Fruit fly (Drosophila melanogaster) whole organism, pupa: ENCODE data around the gene CG11920.

Experiments used
- CG10348 ChIP-seq: fragments of 200-800 bp; sonication (Bioruptor generic); IDR thresholded peaks from 2 replicates; pipeline ENCODE4 v1.3.6; 2022; ENCODE audit warnings: missing biosample characterization, missing genetic modification characterization
- CG12605 ChIP-seq: fragments of 200-800 bp; sonication (Bioruptor generic); IDR thresholded peaks from 2 replicates; pipeline ENCODE4 v1.3.6; 2022; ENCODE audit warnings: missing biosample characterization, missing genetic modification characterization
- CG13204 ChIP-seq: fragments of 200-800 bp; sonication (Bioruptor generic); optimal IDR thresholded peaks from 2 replicates; lab custom pipeline; 2018; ENCODE audit warnings: missing biosample characterization, mild to moderate bottlenecking, missing genetic modification characterization, moderate library complexity
- CG14655 ChIP-seq: fragments of 200-800 bp; sonication (Bioruptor generic); optimal IDR thresholded peaks from 3 replicates; lab custom pipeline; 2017; ENCODE audit warnings: mild to moderate bottlenecking, missing biosample characterization, missing genetic modification reagents, missing genetic modification characterization
- CG15710 ChIP-seq: fragments of 200-800 bp; sonication (Bioruptor generic); optimal IDR thresholded peaks from 2 replicates; lab custom pipeline; 2018; ENCODE audit warnings: missing biosample characterization, mild to moderate bottlenecking, missing genetic modification characterization, moderate library complexity
- CG17806 ChIP-seq: fragments of 200-800 bp; sonication (Bioruptor generic); optimal IDR thresholded peaks from 2 replicates; lab custom pipeline; 2018; ENCODE audit warnings: missing biosample characterization, mild to moderate bottlenecking, missing genetic modification characterization, moderate library complexity
- CG32121 ChIP-seq: fragments of 200-800 bp; sonication (Bioruptor generic); IDR thresholded peaks from 2 replicates; pipeline ENCODE4 v1.3.6; 2022; ENCODE audit warnings: missing biosample characterization, missing genetic modification characterization
- CG34367 ChIP-seq: fragments of 200-800 bp; sonication (Bioruptor generic); optimal IDR thresholded peaks from 2 replicates; lab custom pipeline; 2018; ENCODE audit warnings: missing biosample characterization, mild to moderate bottlenecking, missing genetic modification characterization
- CG4496 ChIP-seq: fragments of 200-800 bp; sonication (Bioruptor generic); IDR thresholded peaks from 3 replicates; pipeline ENCODE4 v1.3.6; 2022; ENCODE audit warnings: missing biosample characterization, missing genetic modification characterization
- CG8159 ChIP-seq: fragments of 200-800 bp; sonication (Bioruptor generic); optimal IDR thresholded peaks from 3 replicates; lab custom pipeline; 2018; ENCODE audit warnings: missing biosample characterization, mild to moderate bottlenecking, missing genetic modification characterization, moderate library complexity
- CG8301 ChIP-seq: fragments of 200-800 bp; sonication (Bioruptor generic); optimal IDR thresholded peaks from 2 replicates; lab custom pipeline; 2018; ENCODE audit warnings: missing biosample characterization, mild to moderate bottlenecking, missing genetic modification characterization
- CG9948 ChIP-seq: fragments of 200-800 bp; sonication (Bioruptor generic); optimal IDR thresholded peaks from 2 replicates; lab custom pipeline; 2018; ENCODE audit warnings: missing biosample characterization, mild to moderate bottlenecking, missing genetic modification characterization, moderate library complexity
- D1 ChIP-seq: fragments of 200-800 bp; sonication (Bioruptor generic); optimal IDR thresholded peaks from 2 replicates; lab custom pipeline; 2018; ENCODE audit warnings: missing biosample characterization, mild to moderate bottlenecking, missing genetic modification characterization, moderate library complexity
- EcR ChIP-seq: fragments of 200-800 bp; sonication (Bioruptor generic); optimal IDR thresholded peaks from 3 replicates; lab custom pipeline; 2019; ENCODE audit warnings: missing biosample characterization, missing genetic modification characterization, mild to moderate bottlenecking, moderate library complexity, missing genetic modification reagents
- Ets98B ChIP-seq: fragments of 200-800 bp; sonication (Bioruptor generic); IDR thresholded peaks from 2 replicates; pipeline ENCODE4 v1.3.6; 2022; ENCODE audit warnings: missing biosample characterization, missing genetic modification characterization
- Pif1A ChIP-seq: fragments of 200-800 bp; sonication (Bioruptor generic); optimal IDR thresholded peaks from 3 replicates; lab custom pipeline; 2016; ENCODE audit warnings: missing biosample characterization, missing genetic modification characterization
- Pif1B ChIP-seq: fragments of 200-800 bp; sonication (Bioruptor generic); optimal IDR thresholded peaks from 3 replicates; lab custom pipeline; 2016; ENCODE audit warnings: missing biosample characterization, missing genetic modification characterization
- Snoo ChIP-seq: fragments of 200-800 bp; sonication (Bioruptor generic); optimal IDR thresholded peaks from 3 replicates; lab custom pipeline; 2017; ENCODE audit warnings: missing biosample characterization, mild to moderate bottlenecking, missing genetic modification characterization, inconsistent platforms
- fd96Ca ChIP-seq: fragments of 200-800 bp; sonication (Bioruptor generic); IDR thresholded peaks from 3 replicates; pipeline ENCODE4 v1.3.6; 2022; ENCODE audit warnings: missing biosample characterization, missing genetic modification characterization
- gl ChIP-seq: fragments of 200-800 bp; sonication (Bioruptor generic); optimal IDR thresholded peaks from 2 replicates; lab custom pipeline; 2018; ENCODE audit warnings: missing biosample characterization, mild to moderate bottlenecking, missing genetic modification characterization
- rn ChIP-seq: fragments of 200-800 bp; sonication (Bioruptor generic); IDR thresholded peaks from 2 replicates; pipeline ENCODE4 v1.3.6; 2022; ENCODE audit warnings: missing biosample characterization, missing genetic modification characterization

CG11920 gene

DNA sequence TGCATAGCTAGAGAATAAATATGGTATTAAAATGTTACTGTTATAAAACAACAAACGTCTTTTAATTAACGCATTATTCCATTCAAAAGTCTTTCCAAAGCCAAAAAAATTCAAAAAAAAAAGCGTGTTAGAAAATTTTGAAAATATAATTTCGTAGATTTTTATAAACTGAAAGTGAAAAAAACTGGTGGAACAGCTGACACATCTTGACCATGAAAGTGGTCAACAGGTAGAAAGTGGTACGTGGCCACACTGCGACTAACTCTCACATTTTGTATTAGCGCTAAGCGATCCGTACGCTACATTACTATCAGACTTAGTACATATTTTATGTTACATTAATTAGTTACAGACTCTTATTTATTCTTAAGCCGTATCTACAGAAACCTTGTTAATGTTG lies 3.8 kb upstream of the CG11920 start, which contains the start of gene CG11836:
Gene CG11836 (plus strand): TSS at position 256 of the 400 bp plus-strand sequence.
- TF ChIP-seq CG9948 = no peak

DNA sequence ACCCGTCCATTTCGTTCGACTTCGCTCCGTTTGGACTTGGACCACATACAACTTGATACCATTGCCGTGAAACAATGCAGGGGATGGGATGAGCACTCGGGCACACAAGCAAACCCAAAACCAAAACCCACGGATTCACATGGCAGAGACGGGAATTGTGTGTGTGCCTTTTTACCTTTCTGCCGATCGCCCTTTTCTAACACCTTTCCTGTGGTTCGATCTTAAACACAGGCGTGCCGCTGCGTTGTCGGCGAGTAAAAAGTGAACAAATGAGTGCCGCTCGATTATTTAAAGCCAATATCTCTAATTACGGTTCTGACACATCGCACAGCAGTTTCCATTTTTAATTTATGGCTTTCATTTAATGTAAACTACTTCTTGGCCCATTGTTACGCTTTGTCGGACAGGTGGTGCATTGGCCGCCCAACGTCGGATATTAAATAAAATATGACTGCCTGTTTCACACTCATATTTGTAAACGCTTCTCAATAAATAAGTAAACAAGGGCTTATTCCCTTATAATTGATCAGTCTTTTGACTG lies 2.7 kb downstream of the CG11920 start:
- TF ChIP-seq CG9948 (no peak), fd96Ca (no peak), Pif1B (GFP tag; lab: Kevin White, UChicago) (no peak), CG8301 (tag; lab: Kevin White, UChicago) (no peak), CG12605 (GFP tag; lab: Robert Waterston, UW) (no peak), CG14655 (GFP tag; lab: Kevin White, UChicago) (no peak), CG8159 (tag; lab: Kevin White, UChicago) (no peak), gl (tag; lab: Kevin White, UChicago) (no peak), CG32121 (GFP tag; lab: Robert Waterston, UW) (no peak), Pif1A (GFP tag; lab: Kevin White, UChicago) (no peak), CG13204 (GFP tag; lab: Kevin White, UChicago) (no peak)

DNA sequence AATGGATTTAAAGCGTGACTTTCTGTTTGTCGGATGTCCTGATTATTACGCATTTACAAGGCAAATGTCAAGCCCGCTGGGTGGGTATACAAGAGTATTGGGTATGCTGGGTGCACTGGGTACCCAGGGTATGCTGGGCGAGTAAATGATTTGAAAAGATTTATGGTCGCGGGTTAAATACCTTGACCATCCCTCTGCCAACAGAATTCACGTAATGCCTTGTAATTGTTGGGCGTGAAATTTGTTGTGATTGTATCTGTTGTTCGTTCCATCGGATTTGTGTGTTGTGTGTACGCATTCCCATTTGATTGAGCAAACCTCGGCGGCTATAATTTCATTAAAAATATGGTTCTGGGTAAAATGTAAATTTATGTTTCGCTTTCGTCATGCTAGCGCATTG lies 4.0 kb downstream of the CG11920 start:
- no peak for TF ChIP-seq Snoo (tag; lab: Kevin White, UChicago)
- no peak for TF ChIP-seq gl (tag; lab: Kevin White, UChicago)
- TF ChIP-seq CG12605 (GFP tag; lab: Robert Waterston, UW) = no peak
- no peak for TF ChIP-seq CG10348 (GFP tag; lab: Robert Waterston, UW)
- TF ChIP-seq CG17806 (tag; lab: Kevin White, UChicago) = no peak
- TF ChIP-seq CG8159 (tag; lab: Kevin White, UChicago) = no peak
- no peak for TF ChIP-seq EcR (GFP tag; lab: Kevin White, UChicago)

DNA sequence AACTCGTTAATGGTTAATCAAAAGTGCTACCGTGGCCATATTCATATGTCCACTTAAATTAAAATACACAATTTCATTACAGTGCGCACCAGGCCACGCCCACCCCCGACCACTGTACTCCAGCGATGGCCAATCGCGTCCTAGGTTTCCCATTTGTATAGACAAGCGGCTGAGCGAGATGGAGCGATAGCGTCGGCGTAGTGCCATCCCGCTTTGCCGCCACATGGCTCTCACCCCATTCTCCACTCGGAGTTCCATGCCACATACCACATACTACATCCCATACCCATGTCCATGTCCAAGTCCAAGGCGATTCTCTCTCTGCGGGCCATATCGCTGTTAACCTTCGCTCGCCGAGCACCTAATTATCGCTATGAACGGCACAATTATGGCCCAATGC lies 5.8 kb downstream of the CG11920 start:
- TF ChIP-seq gl (tag; lab: Kevin White, UChicago) = no peak
- TF ChIP-seq CG9948 = no peak
- no peak for TF ChIP-seq D1 (tag; lab: Kevin White, UChicago)
- no peak for TF ChIP-seq Ets98B
- no peak for TF ChIP-seq CG34367
- TF ChIP-seq CG32121 (GFP tag; lab: Robert Waterston, UW) = peak; percentile 46; the same call in 1 of the 2 replicates
- TF ChIP-seq CG8301 (tag; lab: Kevin White, UChicago) = no peak

DNA sequence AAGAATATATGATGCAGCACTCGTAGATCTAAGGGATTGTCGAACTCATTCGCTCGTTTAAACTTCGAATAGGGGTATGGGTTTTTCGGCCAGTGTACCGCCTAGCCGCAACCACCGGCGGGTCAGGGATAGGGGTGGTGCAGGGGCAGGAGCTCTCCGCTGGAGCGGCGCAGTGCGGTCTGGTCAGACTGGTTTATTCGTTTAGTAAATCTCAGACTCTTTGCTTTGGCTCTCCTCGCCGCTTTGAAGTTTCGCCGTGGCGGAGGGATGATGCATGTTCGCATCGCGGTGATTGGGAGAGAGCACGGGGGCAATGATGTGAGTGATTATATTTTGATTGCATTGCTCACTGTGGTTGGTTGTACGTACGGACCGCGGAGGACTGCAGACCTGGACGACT lies 7.7 kb downstream of the CG11920 start, which contains the start of gene fd96Ca:
Gene fd96Ca (plus strand): TSS at position 337 of the 400 bp plus-strand sequence.
- TF ChIP-seq fd96Ca (no peak), CG13204 (GFP tag; lab: Kevin White, UChicago) (peak; percentile 87), CG4496 (GFP tag; lab: Robert Waterston, UW) (0 out of 3 replicates have a peak, but pooled peaks have one; percentile 42)

DNA sequence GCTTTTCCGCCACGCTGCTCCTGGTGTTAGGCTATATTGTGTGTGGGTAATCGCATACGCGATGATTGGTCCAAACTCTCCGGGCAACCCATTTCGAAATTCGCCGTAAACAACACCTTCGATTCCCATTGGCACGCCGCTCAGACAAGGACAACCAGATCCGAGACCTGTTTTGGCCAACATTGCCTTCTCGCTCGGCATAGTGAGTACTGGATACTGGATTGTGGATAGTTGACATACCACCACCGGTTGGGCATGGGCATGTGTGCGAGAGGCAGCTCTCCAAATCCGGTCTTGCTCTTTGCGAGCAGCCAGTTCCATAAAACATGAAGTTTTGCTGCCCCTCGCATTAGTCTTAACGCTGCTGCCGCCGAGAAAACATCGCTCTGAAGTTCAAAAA lies 20.0 kb downstream of the CG11920 start, which contains the start of gene fd96Cb:
Gene fd96Cb (plus strand): TSS at position 374 of the 400 bp plus-strand sequence.
- TF ChIP-seq Ets98B (no peak), gl (tag; lab: Kevin White, UChicago) (no peak), Pif1A (GFP tag; lab: Kevin White, UChicago) (no peak), D1 (tag; lab: Kevin White, UChicago) (no peak), CG4496 (GFP tag; lab: Robert Waterston, UW) (no peak; the same call in 2 of the 3 replicates), CG32121 (GFP tag; lab: Robert Waterston, UW) (no peak), Snoo (tag; lab: Kevin White, UChicago) (no peak), CG9948 (no peak), EcR (GFP tag; lab: Kevin White, UChicago) (no peak), rn (GFP tag; lab: Robert Waterston, UW) (no peak), CG14655 (GFP tag; lab: Kevin White, UChicago) (no peak), CG8159 (tag; lab: Kevin White, UChicago) (no peak), fd96Ca (no peak), CG10348 (GFP tag; lab: Robert Waterston, UW) (no peak)

DNA sequence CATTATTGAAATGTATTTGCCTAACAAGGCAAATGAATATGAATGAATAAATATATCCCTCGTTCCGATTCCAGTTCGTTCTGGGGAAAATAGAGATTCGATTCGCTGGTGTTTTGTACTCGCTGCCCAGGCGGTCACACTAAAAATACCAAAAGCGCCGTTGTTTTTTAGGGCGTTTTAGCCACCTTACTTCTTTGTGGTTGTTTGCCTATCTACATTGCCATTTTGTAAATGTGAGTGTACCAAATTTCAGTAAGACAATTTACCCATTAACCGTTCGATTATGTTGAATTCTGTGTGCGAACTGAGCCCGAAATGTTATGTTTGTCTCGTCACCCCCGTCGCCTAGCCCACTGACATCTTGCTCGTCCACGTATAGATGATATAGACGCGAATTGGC lies 22.8 kb downstream of the CG11920 start, which contains the start of the genes CG33095 and CG33096:
Gene CG33095 (plus strand): TSS at position 187 of the 400 bp plus-strand sequence.
Gene CG33096 (plus strand): TSS at position 187 of the 400 bp plus-strand sequence.
- TF ChIP-seq CG17806 (tag; lab: Kevin White, UChicago) = no peak
- TF ChIP-seq EcR (GFP tag; lab: Kevin White, UChicago) = peak; percentile 1
- TF ChIP-seq CG15710 (tag; lab: Kevin White, UChicago) = no peak
- no peak for TF ChIP-seq fd96Ca
- TF ChIP-seq, all 21 proteins: peak for 1
